Worm (Caenorhabditis elegans) whole organism, late embryonic: Measurements from ENCODE around the gene F13H8.1.

ENCODE experiments used
- K09A11.1 ChIP-seq: sonication (generic microtip); optimal IDR thresholded peaks from 2 replicates; lab custom pipeline; 2017; ENCODE audit warnings: antibody characterized with exemption, mild to moderate bottlenecking, missing genetic modification characterization, missing compliant biosample characterization; ENCODE audit not compliant: insufficient read depth
- ceh-2 ChIP-seq: sonication (generic microtip); optimal IDR thresholded peaks from 2 replicates; lab custom pipeline; 2016; ENCODE audit warnings: missing genotype, missing genetic modification characterization, missing compliant biosample characterization
- ceh-22 ChIP-seq: sonication (generic microtip); optimal IDR thresholded peaks from 2 replicates; lab custom pipeline; 2017; ENCODE audit warnings: missing biosample characterization, missing genetic modification characterization
- ceh-30 ChIP-seq: fragments of 150-350 bp; optimal IDR thresholded peaks from 2 replicates; lab custom pipeline; 2014; ENCODE audit warnings: missing biosample characterization, missing genetic modification characterization
- ceh-31 ChIP-seq: sonication (generic microtip); optimal IDR thresholded peaks from 2 replicates; lab custom pipeline; 2016; ENCODE audit warnings: missing genetic modification characterization, missing compliant biosample characterization
- ceh-34 ChIP-seq: sonication (generic microtip); optimal IDR thresholded peaks from 2 replicates; lab custom pipeline; 2016; ENCODE audit warnings: mild to moderate bottlenecking, missing genetic modification characterization, missing compliant biosample characterization
- ceh-45 ChIP-seq: fragments of 200-800 bp; sonication (Bioruptor generic); IDR thresholded peaks from 2 replicates; pipeline ENCODE4 v1.3.6; 2022; ENCODE audit warnings: missing genetic modification reagents, missing genetic modification characterization, missing compliant biosample characterization
- ceh-9 ChIP-seq: sonication (generic microtip); optimal IDR thresholded peaks from 2 replicates; lab custom pipeline; 2016; ENCODE audit warnings: mild to moderate bottlenecking, missing genetic modification characterization, inconsistent platforms, missing compliant biosample characterization
- dmd-4 ChIP-seq: sonication (generic microtip); optimal IDR thresholded peaks from 2 replicates; lab custom pipeline; 2016; ENCODE audit warnings: borderline replicate concordance, missing genetic modification characterization, missing compliant biosample characterization
- dve-1 ChIP-seq: sonication (generic microtip); optimal IDR thresholded peaks from 2 replicates; lab custom pipeline; 2017; ENCODE audit warnings: antibody characterized with exemption, mild to moderate bottlenecking, missing genetic modification characterization, missing compliant biosample characterization
- elt-2 ChIP-seq: sonication (generic microtip); optimal IDR thresholded peaks from 2 replicates; lab custom pipeline; 2016; ENCODE audit warnings: missing genetic modification reagents, missing genetic modification characterization, missing compliant biosample characterization
- elt-4 ChIP-seq: sonication (generic microtip); optimal IDR thresholded peaks from 2 replicates; lab custom pipeline; 2016; ENCODE audit warnings: missing genetic modification characterization, missing compliant biosample characterization
- fax-1 ChIP-seq: sonication (generic microtip); optimal IDR thresholded peaks from 2 replicates; lab custom pipeline; 2016; ENCODE audit warnings: missing genotype, missing genetic modification characterization, missing compliant biosample characterization
- fkh-6 ChIP-seq: sonication (generic microtip); optimal IDR thresholded peaks from 2 replicates; lab custom pipeline; 2016; ENCODE audit warnings: missing genetic modification characterization, missing compliant biosample characterization
- gmeb-2 ChIP-seq: sonication (generic microtip); optimal IDR thresholded peaks from 2 replicates; lab custom pipeline; 2016; ENCODE audit warnings: missing genetic modification characterization, inconsistent platforms, missing compliant biosample characterization
- hlh-15 ChIP-seq: sonication (generic microtip); optimal IDR thresholded peaks from 2 replicates; lab custom pipeline; 2016; ENCODE audit warnings: missing genetic modification characterization, missing compliant biosample characterization
- hlh-6 ChIP-seq: sonication (generic microtip); optimal IDR thresholded peaks from 2 replicates; lab custom pipeline; 2016; ENCODE audit warnings: missing genotype, missing genetic modification characterization, missing compliant biosample characterization
- hlh-8 ChIP-seq: sonication (generic microtip); optimal IDR thresholded peaks from 2 replicates; lab custom pipeline; 2016; ENCODE audit warnings: missing genotype, missing genetic modification characterization, missing compliant biosample characterization
- lim-6 ChIP-seq: sonication (generic microtip); optimal IDR thresholded peaks from 2 replicates; lab custom pipeline; 2016; ENCODE audit warnings: missing genetic modification characterization, missing compliant biosample characterization
- madf-2 ChIP-seq: sonication (generic microtip); optimal IDR thresholded peaks from 2 replicates; lab custom pipeline; 2017; ENCODE audit warnings: missing genetic modification characterization, missing compliant biosample characterization
- nfya-1 ChIP-seq: sonication (generic microtip); optimal IDR thresholded peaks from 2 replicates; lab custom pipeline; 2017; ENCODE audit warnings: missing genetic modification characterization, mild to moderate bottlenecking, missing compliant biosample characterization, antibody characterized with exemption, moderate library complexity
- nhr-11 ChIP-seq: fragments of 150-350 bp; optimal IDR thresholded peaks from 2 replicates; lab custom pipeline; 2014; ENCODE audit warnings: missing biosample characterization, missing genetic modification characterization
- odd-2 ChIP-seq: sonication (generic microtip); optimal IDR thresholded peaks from 2 replicates; lab custom pipeline; 2017; ENCODE audit warnings: antibody characterized with exemption, mild to moderate bottlenecking, missing genetic modification characterization, missing compliant biosample characterization
- pag-3 ChIP-seq: sonication (generic microtip); optimal IDR thresholded peaks from 2 replicates; lab custom pipeline; 2016; ENCODE audit warnings: missing compliant biosample characterization, missing genetic modification characterization, borderline replicate concordance
- pat-9 ChIP-seq: fragments of 200-800 bp; sonication (Bioruptor generic); optimal IDR thresholded peaks from 2 replicates; lab custom pipeline; 2018; ENCODE audit warnings: mild to moderate bottlenecking, missing genetic modification characterization, moderate library complexity, missing compliant biosample characterization
- pha-4 ChIP-seq: fragments of 150-350 bp; optimal IDR thresholded peaks from 2 replicates; lab custom pipeline; 2018; ENCODE audit warnings: missing biosample characterization, missing genetic modification reagents, missing genetic modification characterization
- rnt-1 ChIP-seq: sonication (generic microtip); optimal IDR thresholded peaks from 2 replicates; lab custom pipeline; 2016; ENCODE audit warnings: missing genetic modification characterization, missing compliant biosample characterization
- sox-4 ChIP-seq: sonication (generic microtip); optimal IDR thresholded peaks from 2 replicates; lab custom pipeline; 2017; ENCODE audit warnings: mild to moderate bottlenecking, missing genetic modification characterization, inconsistent platforms, missing compliant biosample characterization
- syd-9 ChIP-seq: sonication (generic microtip); optimal IDR thresholded peaks from 2 replicates; lab custom pipeline; 2016; ENCODE audit warnings: mild to moderate bottlenecking, missing genetic modification characterization, moderate library complexity, missing compliant biosample characterization
- tbx-2 ChIP-seq: sonication (generic microtip); optimal IDR thresholded peaks from 2 replicates; lab custom pipeline; 2016; ENCODE audit warnings: missing genetic modification characterization, missing compliant biosample characterization
- tbx-7 ChIP-seq: sonication (generic microtip); optimal IDR thresholded peaks from 2 replicates; lab custom pipeline; 2016; ENCODE audit warnings: missing genotype, missing genetic modification characterization, missing compliant biosample characterization
- unc-55 ChIP-seq: sonication (generic microtip); optimal IDR thresholded peaks from 2 replicates; lab custom pipeline; 2017; ENCODE audit warnings: missing biosample characterization, missing genetic modification reagents, missing genetic modification characterization
- unc-86 ChIP-seq: sonication (generic microtip); optimal IDR thresholded peaks from 2 replicates; lab custom pipeline; 2016; ENCODE audit warnings: missing genetic modification characterization, missing compliant biosample characterization
- ztf-16 ChIP-seq: sonication (generic microtip); optimal IDR thresholded peaks from 2 replicates; lab custom pipeline; 2017; ENCODE audit warnings: missing genetic modification characterization, missing compliant biosample characterization

The F13H8.1 gene

ce11 chrII:6252707-6253106 lies 30.5 kb upstream of the F13H8.1 start:
- TF ChIP-seq dmd-4 (tag; lab: Kevin White, UChicago) = no peak
- TF ChIP-seq nfya-1 = no peak
- no peak for TF ChIP-seq lim-6
- TF ChIP-seq ceh-2 (tag; lab: Kevin White, UChicago) = no peak
- no peak for TF ChIP-seq ceh-9 (tag; lab: Kevin White, UChicago)
- TF ChIP-seq pag-3 (tag; lab: Kevin White, UChicago) = no peak
- TF ChIP-seq hlh-8 (tag; lab: Kevin White, UChicago) = no peak
- TF ChIP-seq madf-2 = no peak
- TF ChIP-seq unc-55 (GFP tag; lab: Kevin White, UChicago) = no peak
- no peak for TF ChIP-seq ceh-45

DNA sequence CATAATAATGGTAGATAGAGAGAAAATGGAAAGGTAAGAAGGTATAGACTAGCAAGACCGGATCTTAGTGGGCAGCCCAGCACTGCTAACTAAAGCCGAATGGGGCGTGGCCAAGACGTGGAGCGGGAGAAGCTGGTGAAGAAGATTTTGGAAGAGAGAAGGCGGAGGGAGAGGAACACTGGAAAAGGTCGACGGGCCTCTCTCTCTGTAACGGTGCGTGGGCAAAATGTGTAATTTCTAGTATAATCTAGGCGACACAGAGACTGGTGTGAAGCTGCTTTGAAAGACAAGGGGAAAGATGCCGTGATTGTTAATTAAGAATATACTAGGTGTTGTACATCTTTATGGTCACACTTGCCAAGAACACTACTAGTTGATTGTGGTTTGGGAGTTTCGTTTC lies 27.2 kb upstream of the F13H8.1 start, which contains the start of gene F13H8.5:
TSS of gene F13H8.5 (minus strand) at position 101 of the 400 bp plus-strand sequence.
- TF ChIP-seq ceh-34 (no peak), lim-6 (no peak), pha-4 (tag; lab: Kevin White, UChicago) (no peak), hlh-15 (tag; lab: Kevin White, UChicago) (no peak), ceh-30 (tag; lab: Kevin White, UChicago) (no peak), ceh-31 (tag; lab: Kevin White, UChicago) (no peak), pat-9 (no peak), hlh-6 (tag; lab: Kevin White, UChicago) (no peak), fax-1 (tag; lab: Kevin White, UChicago) (no peak), gmeb-2 (no peak), rnt-1 (no peak), fkh-6 (tag; lab: Kevin White, UChicago) (no peak), elt-4 (tag; lab: Kevin White, UChicago) (no peak), dve-1 (tag; lab: Kevin White, UChicago) (no peak)

DNA sequence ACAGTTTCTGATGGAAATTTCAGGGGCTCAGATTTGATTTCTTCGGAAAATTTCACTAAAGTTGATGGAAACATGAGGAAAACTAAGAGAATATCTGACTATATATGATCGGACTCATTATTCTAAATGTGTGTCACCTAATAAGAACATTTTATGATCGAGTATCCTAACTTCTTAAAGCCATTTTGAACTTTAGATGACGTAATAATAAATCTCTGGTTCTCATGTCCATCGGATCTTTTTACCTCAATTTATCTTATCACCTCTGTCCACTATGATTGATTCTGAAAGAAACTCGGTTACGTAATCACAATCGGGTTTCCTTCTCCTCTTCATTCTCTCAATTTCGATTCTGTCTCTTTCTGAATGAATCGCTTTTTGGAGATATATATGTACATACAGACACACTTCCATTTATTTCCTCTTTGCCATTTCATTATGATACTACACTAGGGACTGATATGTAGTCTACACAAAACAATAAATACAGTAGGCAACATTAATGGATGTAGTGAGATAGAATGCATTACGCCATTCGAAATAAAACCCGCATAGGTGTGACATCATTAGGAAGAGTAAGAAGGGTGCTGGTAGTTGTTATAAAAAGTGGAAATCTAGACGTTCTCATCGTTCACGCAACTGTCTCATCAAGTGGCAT lies 25.8 kb upstream of the F13H8.1 start:
- no peak for TF ChIP-seq gmeb-2
- no peak for TF ChIP-seq dmd-4 (tag; lab: Kevin White, UChicago)
- no peak for TF ChIP-seq tbx-7 (tag; lab: Kevin White, UChicago)
- no peak for TF ChIP-seq ceh-31 (tag; lab: Kevin White, UChicago)
- no peak for TF ChIP-seq ztf-16 (tag; lab: Kevin White, UChicago)
- no peak for TF ChIP-seq nhr-11 (tag; lab: Kevin White, UChicago)
- TF ChIP-seq syd-9 (tag; lab: Kevin White, UChicago) = no peak
- no peak for TF ChIP-seq ceh-22 (tag; lab: Kevin White, UChicago)
- no peak for TF ChIP-seq odd-2 (tag; lab: Kevin White, UChicago)
- no peak for TF ChIP-seq hlh-6 (tag; lab: Kevin White, UChicago)
- no peak for TF ChIP-seq pha-4 (tag; lab: Kevin White, UChicago)
- no peak for TF ChIP-seq unc-86 (tag; lab: Kevin White, UChicago)
- no peak for TF ChIP-seq tbx-2 (tag; lab: Kevin White, UChicago)

DNA sequence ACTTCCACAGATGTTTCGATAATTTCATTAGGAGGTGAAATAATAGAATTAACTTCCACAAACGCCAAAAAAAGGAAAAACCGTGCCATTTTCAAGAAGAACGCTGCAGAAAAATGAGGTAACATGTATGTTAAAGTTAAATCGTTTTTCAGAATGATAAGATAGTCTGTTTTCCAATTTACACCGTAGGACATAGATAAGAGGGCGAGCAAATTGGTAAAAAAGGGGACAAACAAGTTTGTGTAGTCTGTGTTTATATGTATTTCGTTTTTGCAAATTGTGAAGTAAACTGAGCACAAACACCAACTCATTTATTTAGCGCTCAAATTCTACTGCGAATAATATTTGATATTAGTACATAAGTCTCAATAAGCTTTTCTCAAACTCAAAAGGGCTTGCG lies 23.3 kb upstream of the F13H8.1 start, which contains the start of gene F13H8.11:
TSS of gene F13H8.11 (minus strand) at position 155 of the 400 bp plus-strand sequence.
- TF ChIP-seq K09A11.1 (tag; lab: Kevin White, UChicago) (no peak), sox-4 (tag; lab: Kevin White, UChicago) (no peak), elt-2 (tag; lab: Kevin White, UChicago) (peak; percentile 10)

DNA sequence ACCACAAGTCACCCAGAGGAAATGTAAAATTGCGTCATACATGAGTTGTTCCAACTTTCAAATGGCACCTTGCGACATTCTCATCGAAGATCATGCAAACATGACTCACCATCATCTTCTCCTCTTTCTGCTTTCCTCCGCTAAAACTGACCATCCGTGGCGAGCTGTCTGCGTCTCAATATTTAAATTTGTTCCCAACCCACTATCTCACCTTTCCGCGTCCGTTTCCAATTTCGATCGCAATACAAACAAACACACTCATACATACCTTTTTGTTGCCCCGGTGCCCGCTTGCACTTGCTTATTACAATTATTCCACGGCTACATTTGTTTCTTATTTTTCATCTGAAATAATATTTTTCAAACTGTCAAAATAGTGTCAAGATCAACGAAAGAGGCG lies 22.5 kb upstream of the F13H8.1 start, which contains the start of gene nmgp-1:
TSS of gene nmgp-1 (plus strand) at position 174 of the 400 bp plus-strand sequence.
- TF ChIP-seq tbx-2 (tag; lab: Kevin White, UChicago) (no peak), ceh-34 (peak; percentile 54)
- TF ChIP-seq, all 69 proteins: peak for 1
